Worm (Caenorhabditis elegans): ENCODE results near the gene acbp-5.

- TF ChIP-seq T22C8.4 (GFP tag; IDR thresholded peaks at IDR 0.05) (no peak), flt-1 (GFP tag; IDR thresholded peaks at IDR 0.05) (0 out of 2 replicates have a peak, but pooled peaks have one; percentile 18), ref-1 (GFP tag; conservative IDR thresholded peaks at IDR 0.05) (no peak), med-1 (GFP tag; optimal IDR thresholded peaks at IDR 0.05; ENCODE audit: insufficient read depth) (no peak), cog-1 (tag; optimal IDR thresholded peaks at IDR 0.05) (no peak), ztf-23 (GFP tag; IDR thresholded peaks at IDR 0.05) (no peak)
Observed at ce11 chrIII:13644279-13644678, 2.8 kb upstream of the acbp-5 start.
